Fruit fly (Drosophila melanogaster) whole organism, pupa: Measurements from ENCODE around the gene Spn38F.

Experiments used
- CG10348 ChIP-seq: fragments of 200-800 bp; sonication (Bioruptor generic); IDR thresholded peaks from 2 replicates; pipeline ENCODE4 v1.3.6; 2022; ENCODE audit warnings: missing biosample characterization, missing genetic modification characterization
- CG15710 ChIP-seq: fragments of 200-800 bp; sonication (Bioruptor generic); optimal IDR thresholded peaks from 2 replicates; lab custom pipeline; 2018; ENCODE audit warnings: missing biosample characterization, mild to moderate bottlenecking, missing genetic modification characterization, moderate library complexity
- Snoo ChIP-seq: fragments of 200-800 bp; sonication (Bioruptor generic); optimal IDR thresholded peaks from 3 replicates; lab custom pipeline; 2017; ENCODE audit warnings: missing biosample characterization, mild to moderate bottlenecking, missing genetic modification characterization, inconsistent platforms
- fd96Ca ChIP-seq: fragments of 200-800 bp; sonication (Bioruptor generic); IDR thresholded peaks from 3 replicates; pipeline ENCODE4 v1.3.6; 2022; ENCODE audit warnings: missing biosample characterization, missing genetic modification characterization
- gl ChIP-seq: fragments of 200-800 bp; sonication (Bioruptor generic); optimal IDR thresholded peaks from 2 replicates; lab custom pipeline; 2018; ENCODE audit warnings: missing biosample characterization, mild to moderate bottlenecking, missing genetic modification characterization

dm6 chr2L:20883097-20883496 is 45.3 kb upstream of the Spn38F start:
- no peak for TF ChIP-seq CG10348 (GFP tag; lab: Robert Waterston, UW)
- no peak for TF ChIP-seq gl (tag; lab: Kevin White, UChicago)
- TF ChIP-seq Snoo = no peak
- TF ChIP-seq fd96Ca (GFP tag; lab: Robert Waterston, UW) = no peak
- TF ChIP-seq CG15710 = no peak
